Fruit fly (Drosophila melanogaster): ENCODE data around the gene gammaTub37C.

gammaTub37C gene

dm6 chr2L:19142176-19142870 is 43.2 kb downstream of the gammaTub37C start:
- TF ChIP-seq CG8478 (optimal IDR thresholded peaks at IDR 0.05) (no peak), CTCF (optimal IDR thresholded peaks at IDR 0.05) (no peak)

DNA sequence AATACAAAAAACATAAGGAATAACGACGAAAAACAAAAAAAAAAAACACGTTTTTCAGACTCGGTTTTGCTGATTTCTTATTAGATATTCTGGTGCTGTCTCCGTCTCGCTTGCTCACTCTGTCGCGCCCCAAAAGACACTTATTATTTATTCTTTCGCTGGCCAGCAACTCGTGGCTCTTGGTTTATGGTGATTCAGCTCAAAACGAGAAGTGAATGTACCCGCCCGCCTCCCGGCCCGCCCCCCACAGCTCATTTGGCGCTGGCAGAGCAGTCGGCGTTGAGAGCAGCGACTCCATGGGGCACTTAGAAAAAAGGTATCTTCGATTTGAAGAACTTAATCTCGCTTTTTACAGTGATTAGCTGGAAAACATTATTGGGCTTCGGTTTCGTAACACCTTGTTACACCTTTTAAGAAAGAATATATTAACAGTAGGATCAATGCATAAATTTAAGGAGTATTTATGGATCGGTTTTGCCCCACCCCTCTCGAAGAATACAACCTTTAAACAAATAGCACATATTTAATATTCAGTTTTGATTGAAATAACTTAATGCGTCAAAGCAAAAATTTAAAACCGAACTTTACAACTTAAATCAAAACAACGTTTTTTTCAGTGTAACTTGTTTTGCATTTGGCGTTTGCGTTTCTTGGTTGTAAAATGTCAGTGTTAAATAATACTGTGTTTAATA is 43.9 kb downstream of the gammaTub37C start:
- TF ChIP-seq CTCF (optimal IDR thresholded peaks at IDR 0.05) (no peak), CG8478 (optimal IDR thresholded peaks at IDR 0.05) (no peak)

- TF ChIP-seq CG8478 (optimal IDR thresholded peaks at IDR 0.05), result no peak
- TF ChIP-seq CTCF (optimal IDR thresholded peaks at IDR 0.05), result no peak
Measured at dm6 chr2L:19140984-19141262, 44.6 kb downstream of the gammaTub37C start.

DNA sequence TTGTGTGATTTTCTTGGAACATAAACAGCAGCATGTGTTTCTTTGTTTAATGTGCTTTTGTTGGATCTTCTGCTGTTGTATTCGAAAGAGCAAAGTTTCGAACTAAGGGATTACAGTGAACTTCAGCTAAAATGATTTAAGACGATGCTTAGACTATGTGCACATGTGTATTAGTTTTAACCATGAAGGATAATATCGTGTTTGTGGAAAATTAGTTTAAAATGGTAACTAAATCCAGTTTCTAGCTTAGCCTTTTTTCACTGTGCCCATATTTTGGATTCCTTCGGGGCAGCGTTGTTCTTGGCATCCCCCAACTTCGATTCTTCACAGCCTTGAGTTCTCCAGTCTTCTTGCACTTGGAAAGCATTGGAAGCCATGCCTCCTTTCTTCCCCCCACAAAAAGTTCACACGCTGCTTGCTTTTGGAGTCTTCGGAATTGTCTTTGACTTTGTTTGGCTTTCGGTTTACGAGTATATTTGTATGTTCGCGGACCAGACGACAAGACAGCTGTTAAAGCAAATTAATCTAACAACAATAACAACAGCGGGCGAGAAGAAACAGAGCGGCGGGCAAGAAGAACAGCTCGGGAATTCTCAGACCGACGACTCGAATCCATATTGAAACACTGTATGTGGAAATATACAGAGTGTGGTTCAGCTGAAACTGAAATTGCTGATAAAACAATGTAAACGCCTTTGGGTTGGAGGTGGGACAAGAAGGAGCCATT is 45.1 kb downstream of the gammaTub37C start:
- TF ChIP-seq CG8478 (optimal IDR thresholded peaks at IDR 0.05) (no peak), CTCF (optimal IDR thresholded peaks at IDR 0.05) (no peak)

dm6 chr2L:19139751-19140150 is 45.8 kb downstream of the gammaTub37C start:
- no peak for TF ChIP-seq CTCF (optimal IDR thresholded peaks at IDR 0.05)
- no peak for TF ChIP-seq CG8478 (optimal IDR thresholded peaks at IDR 0.05)

DNA sequence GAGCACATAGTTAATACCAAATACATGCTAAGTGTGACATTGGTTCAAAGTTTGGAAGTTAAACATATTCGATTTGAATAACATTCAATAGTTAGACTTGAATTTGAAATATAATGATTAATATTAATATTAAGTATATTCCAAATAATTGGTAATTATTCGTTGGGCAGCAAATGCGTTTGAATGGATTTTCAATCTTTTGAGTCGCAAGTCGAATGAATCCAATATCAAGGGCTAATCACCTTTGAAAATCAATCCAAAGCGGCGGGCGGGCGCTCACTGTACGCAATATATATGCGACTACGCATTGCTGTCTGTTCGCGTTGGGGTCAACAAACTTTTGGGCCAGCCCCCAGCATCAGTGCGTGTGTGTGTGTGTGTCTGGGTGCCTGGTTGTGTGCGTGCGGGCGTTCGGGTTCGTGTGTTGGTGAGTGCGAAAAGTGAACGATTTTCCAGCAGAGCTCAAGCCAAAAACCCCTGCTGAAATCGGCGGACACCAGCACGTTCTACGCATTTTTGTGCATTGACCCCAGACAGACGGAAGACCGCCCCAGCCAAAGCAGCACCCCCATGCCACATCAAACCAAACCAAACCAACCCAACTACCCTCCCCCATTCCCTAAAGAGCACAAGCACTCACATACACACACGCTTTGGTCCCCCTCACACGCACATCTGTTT is 47.0 kb downstream of the gammaTub37C start:
- TF ChIP-seq CG8478 (optimal IDR thresholded peaks at IDR 0.05) (no peak), CTCF (optimal IDR thresholded peaks at IDR 0.05) (no peak)

DNA sequence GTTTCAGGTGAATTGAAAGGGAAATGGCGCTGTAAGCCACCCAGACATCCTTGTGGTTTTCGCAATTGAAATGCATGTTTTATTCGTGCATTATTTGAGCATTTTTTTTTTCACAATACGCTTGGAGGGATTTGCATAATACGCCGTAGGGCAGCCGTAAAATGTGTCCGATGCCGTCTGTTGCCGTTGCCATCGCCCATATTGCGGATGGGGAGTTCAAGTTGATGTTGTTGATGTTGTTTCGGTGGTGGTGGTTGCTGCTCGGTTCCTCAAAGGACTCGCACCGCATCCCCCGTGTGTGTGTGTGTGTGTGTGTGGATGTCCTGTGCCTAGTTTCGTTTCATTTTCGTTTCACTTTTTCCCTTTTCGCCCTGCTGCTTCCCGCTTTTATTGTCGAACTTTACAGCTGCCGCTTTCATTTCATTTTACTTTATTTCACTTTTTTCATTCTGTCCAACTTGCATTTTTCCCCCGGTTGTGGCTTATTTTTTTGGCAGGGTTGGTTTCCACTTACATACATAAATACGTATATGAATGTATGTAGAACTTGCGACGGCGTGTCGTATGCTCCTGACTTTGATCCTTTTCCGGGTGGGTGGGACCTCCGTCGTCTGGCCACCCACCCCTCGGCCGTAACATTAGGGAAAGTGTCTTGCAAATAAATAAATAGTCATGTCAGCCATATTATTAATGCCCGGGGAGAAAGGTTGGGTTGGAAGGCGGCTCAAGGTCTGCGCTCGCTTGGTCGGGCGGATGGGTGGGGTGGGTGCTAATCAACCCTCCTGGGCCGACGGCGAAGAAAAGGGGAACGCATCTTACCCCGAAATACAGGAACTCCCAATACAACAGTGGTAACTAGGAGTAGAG is 47.8 kb downstream of the gammaTub37C start:
- no peak for TF ChIP-seq CG8478 (optimal IDR thresholded peaks at IDR 0.05)
- TF ChIP-seq CTCF (optimal IDR thresholded peaks at IDR 0.05), result no peak

DNA sequence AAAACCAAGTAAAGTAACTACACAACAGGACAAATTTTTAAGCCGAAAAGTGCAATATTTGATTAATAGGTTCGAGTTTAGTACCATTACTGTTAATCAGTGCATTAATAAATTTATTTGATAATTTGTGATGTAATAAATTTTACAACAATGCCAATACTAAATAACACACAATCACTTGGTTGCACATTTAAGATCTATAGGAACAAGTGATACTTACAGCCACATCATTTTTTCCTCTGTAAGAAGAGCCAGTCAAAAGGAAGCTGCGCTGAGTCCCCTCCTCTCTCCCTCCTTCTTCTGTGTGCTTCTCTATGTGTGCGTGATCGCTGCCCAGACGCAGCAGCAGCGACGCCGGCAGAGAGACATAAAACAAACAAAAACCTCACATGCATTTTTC is 48.8 kb downstream of the gammaTub37C start:
- TF ChIP-seq CTCF (optimal IDR thresholded peaks at IDR 0.05), result no peak
- TF ChIP-seq CG8478 (optimal IDR thresholded peaks at IDR 0.05), result no peak

dm6 chr2L:19135955-19136677 is 49.4 kb downstream of the gammaTub37C start:
- no peak for TF ChIP-seq CTCF (optimal IDR thresholded peaks at IDR 0.05)
- TF ChIP-seq CG8478 (optimal IDR thresholded peaks at IDR 0.05), result no peak

- no peak for TF ChIP-seq CTCF (optimal IDR thresholded peaks at IDR 0.05)
- no peak for TF ChIP-seq CG8478 (optimal IDR thresholded peaks at IDR 0.05)
Measured at dm6 chr2L:19134814-19135523, 50.6 kb downstream of the gammaTub37C start, which contains the start of gene Polr1D. TSS of gene Polr1D (minus strand) at chr2L:19135233.

dm6 chr2L:19134366-19134689 is 51.2 kb downstream of the gammaTub37C start:
- TF ChIP-seq CTCF (optimal IDR thresholded peaks at IDR 0.05) (no peak), CG8478 (optimal IDR thresholded peaks at IDR 0.05) (no peak)

All from S2 (cell line).